Worm (Caenorhabditis elegans) whole organism, L4/young adult: ENCODE data around the gene srab-20.

Experiments used
- W03F9.2 ChIP-seq: fragments of 150-350 bp; optimal IDR thresholded peaks from 2 replicates; lab custom pipeline; 2014; ENCODE audit warnings: missing biosample characterization, missing genetic modification characterization
- dao-5 ChIP-seq: sonication (generic microtip); optimal IDR thresholded peaks from 2 replicates; lab custom pipeline; 2016; ENCODE audit warnings: missing genotype, missing genetic modification characterization, moderate library complexity, missing compliant biosample characterization

DNA sequence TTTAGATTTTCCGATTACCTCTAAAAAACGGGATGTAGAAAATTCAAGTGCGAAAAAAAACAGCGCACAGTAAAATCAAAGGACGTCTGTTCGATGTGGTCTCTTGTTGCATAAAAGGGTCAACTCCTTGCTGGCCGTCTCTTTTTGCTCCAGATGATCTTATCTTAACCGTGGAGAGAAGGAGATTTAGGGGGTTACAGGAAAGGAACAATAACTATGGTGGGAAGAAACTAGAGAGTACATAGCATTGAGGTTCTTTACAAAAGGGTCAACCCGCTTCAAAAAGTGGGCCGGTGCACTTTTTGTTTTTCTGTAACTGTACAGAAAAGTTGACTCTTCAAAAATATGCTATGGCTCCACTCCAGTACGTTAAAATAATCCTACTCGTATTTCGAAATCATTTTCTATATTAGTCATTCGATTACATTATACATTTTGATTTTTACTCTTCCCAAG, 2.8 kb downstream of the srab-20 start, which contains the start of the genes T20D4.19 and srj-9:
- TF ChIP-seq W03F9.2 (tag; lab: Kevin White, UChicago) (no peak), dao-5 (tag; lab: Kevin White, UChicago) (no peak)
